Worm (Caenorhabditis elegans) whole organism, midembryonic: ENCODE data around the gene nhr-53.

Experiments used
- T22C8.4 ChIP-seq: fragments of 200-800 bp; sonication (Bioruptor generic); IDR thresholded peaks from 2 replicates; pipeline ENCODE4 v1.3.6; 2022; ENCODE audit warnings: missing genetic modification characterization, missing compliant biosample characterization
- flt-1 ChIP-seq: fragments of 200-800 bp; sonication (Bioruptor generic); IDR thresholded peaks from 2 replicates; pipeline ENCODE4 v1.3.6; 2022; ENCODE audit warnings: missing genetic modification characterization, missing compliant biosample characterization
- klf-2 ChIP-seq: fragments of 200-800 bp; sonication (Bioruptor generic); conservative IDR thresholded peaks from 2 replicates; pipeline ENCODE4 v1.3.6; 2022; ENCODE audit warnings: missing genetic modification reagents, missing genetic modification characterization, missing compliant biosample characterization
- ztf-23 ChIP-seq: fragments of 200-800 bp; sonication (Bioruptor generic); IDR thresholded peaks from 2 replicates; pipeline ENCODE4 v1.3.6; 2022; ENCODE audit warnings: missing genetic modification reagents, missing genetic modification characterization, missing compliant biosample characterization
- ztf-29 ChIP-seq: fragments of 200-800 bp; sonication (Bioruptor generic); IDR thresholded peaks from 2 replicates; pipeline ENCODE4 v1.3.6; 2022; ENCODE audit warnings: missing genetic modification reagents, missing genetic modification characterization, missing compliant biosample characterization

DNA sequence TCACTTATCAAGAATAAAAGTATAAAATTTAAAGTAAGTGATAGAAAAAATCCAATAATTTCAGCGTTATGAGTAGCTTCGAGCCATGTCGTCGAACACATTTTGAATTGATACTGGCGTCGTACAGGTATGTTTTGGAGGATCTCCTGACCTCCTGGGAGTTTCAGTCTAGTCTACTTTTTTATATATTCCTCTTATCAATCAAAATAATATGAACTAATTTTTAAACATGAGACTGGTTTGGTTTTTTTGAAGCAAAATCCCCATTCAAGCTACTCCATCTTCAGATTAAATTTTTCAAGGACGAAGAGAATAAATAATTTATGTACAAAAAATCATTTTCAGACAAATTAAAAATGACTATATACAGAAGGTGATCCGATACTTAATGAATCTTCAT is 9.7 kb upstream of the nhr-53 start, which contains the start of gene str-101:
- no peak for TF ChIP-seq T22C8.4
- no peak for TF ChIP-seq ztf-29 (GFP tag; lab: Robert Waterston, UW)
- no peak for TF ChIP-seq flt-1
- TF ChIP-seq klf-2 (GFP tag; lab: Robert Waterston, UW) = no peak
- TF ChIP-seq ztf-23 (GFP tag; lab: Robert Waterston, UW) = no peak
